Worm (Caenorhabditis elegans): ENCODE measurements around the gene lido-9.

ce11 chrII:2955656-2956115 lies 44.9 kb upstream of the lido-9 start, which contains the start of gene irld-48:
- TF ChIP-seq unc-62 (GFP tag; optimal IDR thresholded peaks at IDR 0.05) (no peak), unc-39 (tag; optimal IDR thresholded peaks at IDR 0.05) (no peak), mdl-1 (tag; optimal IDR thresholded peaks at IDR 0.05) (no peak), nhr-77 (tag; optimal IDR thresholded peaks at IDR 0.05) (no peak), nhr-23 (tag; optimal IDR thresholded peaks at IDR 0.05) (no peak), ZK546.5 (tag; optimal IDR thresholded peaks at IDR 0.05) (no peak), egl-27 (tag; optimal IDR thresholded peaks at IDR 0.05) (no peak), nhr-11 (tag; optimal IDR thresholded peaks at IDR 0.05) (no peak)

Data from whole organism, L3 larva.